Worm (Caenorhabditis elegans): ENCODE results near the gene F33D4.6.

Gene F33D4.6

DNA sequence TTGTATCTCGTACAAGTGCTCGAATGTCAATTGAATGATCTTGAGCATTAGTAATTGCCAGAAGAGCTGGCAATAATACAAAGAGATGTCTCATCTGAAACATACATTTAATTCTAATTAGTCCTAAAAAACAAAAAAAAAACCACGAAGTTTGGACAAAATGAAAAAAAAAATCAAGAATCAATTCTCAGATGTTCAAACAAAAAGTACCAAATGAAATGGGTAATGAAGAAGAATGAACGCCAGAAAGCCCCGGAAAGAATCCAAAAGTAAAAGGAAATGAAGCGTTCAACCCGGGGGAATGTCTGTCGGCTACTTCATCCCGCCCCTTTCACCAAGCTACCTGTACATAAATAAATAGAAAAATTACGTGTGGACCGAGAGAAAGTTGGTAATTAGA is at the start of gene F33D4.6:
F33D4.6 (minus strand) TSS at position 101 of the 400 bp plus-strand sequence.
- no peak for TF ChIP-seq drap-1 (GFP tag; optimal IDR thresholded peaks at IDR 0.05)
- no peak for TF ChIP-seq tbx-8 (GFP tag; optimal IDR thresholded peaks at IDR 0.05)
- no peak for TF ChIP-seq nhr-2 (tag; optimal IDR thresholded peaks at IDR 0.05)
- TF ChIP-seq lin-32 (GFP tag; optimal IDR thresholded peaks at IDR 0.05): no peak
- no peak for TF ChIP-seq ztf-11 (tag; optimal IDR thresholded peaks at IDR 0.05)
- TF ChIP-seq nhr-12 (tag; optimal IDR thresholded peaks at IDR 0.05): no peak
- TF ChIP-seq hlh-1 (tag; optimal IDR thresholded peaks at IDR 0.05): no peak
- TF ChIP-seq blmp-1 (tag; optimal IDR thresholded peaks at IDR 0.05): no peak
- no peak for TF ChIP-seq lin-13 (tag; optimal IDR thresholded peaks at IDR 0.05)
- no peak for TF ChIP-seq elt-1 (tag; optimal IDR thresholded peaks at IDR 0.05; ENCODE audit: borderline replicate concordance, insufficient read depth)
- no peak for TF ChIP-seq ham-2 (GFP tag; optimal IDR thresholded peaks at IDR 0.05)
- no peak for TF ChIP-seq ceh-39 (tag; optimal IDR thresholded peaks at IDR 0.05)
- TF ChIP-seq sem-2 (GFP tag; optimal IDR thresholded peaks at IDR 0.05): no peak
- TF ChIP-seq cnd-1 (tag; optimal IDR thresholded peaks at IDR 0.05): no peak
- no peak for TF ChIP-seq zip-8 (tag; optimal IDR thresholded peaks at IDR 0.05)
- TF ChIP-seq nhr-28 (tag; optimal IDR thresholded peaks at IDR 0.05): no peak
- no peak for TF ChIP-seq lsy-2 (tag; optimal IDR thresholded peaks at IDR 0.05)
- no peak for TF ChIP-seq ces-1 (GFP tag; optimal IDR thresholded peaks at IDR 0.05)

DNA sequence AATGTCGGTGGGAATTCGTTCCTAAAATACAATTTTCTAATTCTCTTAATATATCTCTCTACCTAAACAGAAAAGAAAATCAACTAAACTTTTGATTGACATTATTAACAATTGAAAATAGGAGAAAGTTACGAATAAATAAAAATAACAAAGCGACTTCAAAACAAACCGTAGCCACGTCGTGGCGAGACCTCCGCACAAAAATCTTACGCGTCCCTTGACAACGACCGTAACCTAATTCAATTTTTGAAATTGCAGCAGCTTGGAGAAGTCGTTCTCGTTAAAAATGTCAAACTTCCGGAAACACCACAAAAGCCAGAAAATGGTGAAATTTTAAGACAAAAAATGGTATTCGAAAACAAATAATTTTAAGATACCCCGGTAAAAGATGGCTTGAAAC is 46.5 kb upstream of the F33D4.6 start:
- no peak for TF ChIP-seq mep-1 (tag; optimal IDR thresholded peaks at IDR 0.05)
- no peak for TF ChIP-seq mab-5 (tag; optimal IDR thresholded peaks at IDR 0.05)
- TF ChIP-seq sptf-1 (tag; optimal IDR thresholded peaks at IDR 0.05): no peak
- no peak for TF ChIP-seq nhr-76 (tag; optimal IDR thresholded peaks at IDR 0.05)
- no peak for TF ChIP-seq nhr-2 (tag; optimal IDR thresholded peaks at IDR 0.05)

DNA sequence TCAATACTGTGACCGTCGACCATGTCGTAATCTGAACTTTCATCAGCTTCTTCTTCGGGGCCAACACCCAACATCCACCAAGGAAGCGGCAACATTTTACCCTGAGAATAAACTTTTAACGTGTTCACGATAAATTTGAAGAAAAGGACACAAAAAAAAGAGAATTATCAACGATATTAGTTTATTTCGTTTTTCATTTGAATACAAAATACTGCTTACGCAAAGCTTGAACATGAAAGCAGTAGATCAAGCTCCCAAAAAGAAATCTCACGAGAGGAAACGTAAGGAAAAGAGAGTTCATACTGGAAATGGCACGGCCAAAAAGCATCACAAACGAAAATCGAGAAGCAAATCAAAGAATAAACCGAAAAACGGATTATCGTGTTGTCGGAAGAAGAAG is 45.9 kb upstream of the F33D4.6 start, which contains the start of the genes C46A5.6 and C46A5.1:
C46A5.6 (minus strand) TSS at position 101 of the 400 bp plus-strand sequence.
C46A5.1 (plus strand) TSS at position 184 of the 400 bp plus-strand sequence.
- TF ChIP-seq mab-5 (tag; optimal IDR thresholded peaks at IDR 0.05) (no peak), flh-1 (GFP tag; optimal IDR thresholded peaks at IDR 0.05) (no peak), ztf-11 (tag; optimal IDR thresholded peaks at IDR 0.05) (no peak), tbx-8 (GFP tag; optimal IDR thresholded peaks at IDR 0.05) (no peak)

DNA sequence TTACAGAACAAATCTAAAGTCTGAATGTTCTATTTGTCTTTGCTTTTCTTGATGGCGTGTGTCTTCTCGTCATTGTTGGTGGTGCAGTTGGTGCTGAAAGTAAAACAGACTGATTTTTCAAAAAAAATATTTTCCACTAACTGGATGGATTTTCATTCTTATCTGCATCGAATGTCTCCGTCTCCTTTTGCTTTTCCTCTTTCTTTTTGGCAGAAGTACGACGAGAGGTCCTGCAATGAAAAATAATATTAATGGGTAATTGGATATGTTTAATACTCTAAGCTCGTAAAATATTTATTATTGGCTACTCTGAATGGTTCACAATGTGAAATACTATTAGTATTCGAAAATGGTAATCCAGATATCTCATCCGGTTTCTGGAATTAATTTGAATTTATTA is 42.3 kb upstream of the F33D4.6 start, which contains the start of gene del-7:
del-7 (plus strand) TSS at position 301 of the 400 bp plus-strand sequence.
- TF ChIP-seq nhr-28 (tag; optimal IDR thresholded peaks at IDR 0.05) (no peak), mep-1 (tag; optimal IDR thresholded peaks at IDR 0.05) (no peak), M03D4.4 (tag; optimal IDR thresholded peaks at IDR 0.05) (no peak), ztf-11 (tag; optimal IDR thresholded peaks at IDR 0.05) (no peak), lin-32 (GFP tag; optimal IDR thresholded peaks at IDR 0.05) (no peak), sem-2 (GFP tag; optimal IDR thresholded peaks at IDR 0.05) (no peak), nhr-2 (tag; optimal IDR thresholded peaks at IDR 0.05) (no peak), ceh-39 (tag; optimal IDR thresholded peaks at IDR 0.05) (no peak), ces-1 (GFP tag; optimal IDR thresholded peaks at IDR 0.05) (no peak), elt-1 (tag; optimal IDR thresholded peaks at IDR 0.05; ENCODE audit: borderline replicate concordance, insufficient read depth) (no peak), nhr-12 (tag; optimal IDR thresholded peaks at IDR 0.05) (no peak), unc-62 (GFP tag; optimal IDR thresholded peaks at IDR 0.05) (no peak), blmp-1 (tag; optimal IDR thresholded peaks at IDR 0.05) (no peak), sptf-1 (tag; optimal IDR thresholded peaks at IDR 0.05) (no peak), nhr-237 (tag; optimal IDR thresholded peaks at IDR 0.05) (no peak), tbx-8 (GFP tag; optimal IDR thresholded peaks at IDR 0.05) (no peak)

DNA sequence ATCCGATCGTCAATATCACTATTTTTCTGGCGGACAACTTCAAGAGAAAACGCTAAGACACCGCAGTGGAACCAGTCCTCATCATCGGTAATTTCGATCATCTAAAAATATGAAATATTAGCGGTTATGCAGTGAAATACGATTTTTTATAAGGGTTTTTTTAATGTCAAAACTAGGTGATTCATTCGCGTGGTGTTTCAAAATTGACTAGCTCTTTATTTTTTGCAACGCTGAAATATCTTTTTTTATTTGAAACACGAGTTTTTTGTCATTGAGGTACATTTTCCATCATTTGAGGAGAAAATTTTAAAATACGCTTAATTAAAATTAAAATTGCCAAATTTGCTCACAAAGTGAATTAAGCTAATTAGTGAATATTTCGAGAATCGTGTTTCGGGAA is 41.7 kb upstream of the F33D4.6 start, which contains the start of gene dsb-3:
dsb-3 (minus strand) TSS at position 101 of the 400 bp plus-strand sequence.
- TF ChIP-seq ceh-83 (GFP tag; optimal IDR thresholded peaks at IDR 0.05) (no peak), lin-32 (GFP tag; optimal IDR thresholded peaks at IDR 0.05) (no peak), ceh-39 (tag; optimal IDR thresholded peaks at IDR 0.05) (no peak), hlh-1 (tag; optimal IDR thresholded peaks at IDR 0.05) (no peak), sem-2 (GFP tag; optimal IDR thresholded peaks at IDR 0.05) (no peak), nhr-28 (tag; optimal IDR thresholded peaks at IDR 0.05) (no peak), ham-2 (GFP tag; optimal IDR thresholded peaks at IDR 0.05) (no peak), nhr-237 (tag; optimal IDR thresholded peaks at IDR 0.05) (no peak), nhr-2 (tag; optimal IDR thresholded peaks at IDR 0.05) (no peak), ztf-11 (tag; optimal IDR thresholded peaks at IDR 0.05) (no peak), lsy-2 (tag; optimal IDR thresholded peaks at IDR 0.05) (no peak), pha-4 (tag; optimal IDR thresholded peaks at IDR 0.05) (no peak)

DNA sequence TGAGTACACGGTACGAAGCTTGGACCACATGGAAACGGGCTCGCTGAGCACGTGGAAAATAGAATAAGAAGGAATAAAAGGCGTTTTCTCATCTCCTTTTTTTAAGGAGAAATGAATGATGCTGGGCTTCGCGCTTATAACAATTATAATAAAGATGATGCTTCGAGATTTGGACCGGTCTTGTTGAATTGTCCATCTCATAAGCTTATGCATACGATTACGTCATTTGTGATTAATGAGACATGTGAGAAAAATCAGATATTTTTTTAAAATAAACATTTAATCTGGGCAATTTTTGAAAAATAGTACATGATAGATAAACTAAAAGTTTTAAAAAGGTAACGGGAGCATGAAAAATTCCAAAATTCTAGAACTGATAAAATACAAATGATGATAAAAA is 39.4 kb upstream of the F33D4.6 start, which contains the start of gene C46A5.4:
C46A5.4 (minus strand) TSS at position 101 of the 400 bp plus-strand sequence.
- TF ChIP-seq ceh-39 (tag; optimal IDR thresholded peaks at IDR 0.05) (no peak), zip-8 (tag; optimal IDR thresholded peaks at IDR 0.05) (peak; percentile 57), pha-4 (tag; optimal IDR thresholded peaks at IDR 0.05) (no peak), sem-2 (GFP tag; optimal IDR thresholded peaks at IDR 0.05) (no peak)

Data from whole organism, mixed stage, embryonic.